Fruit fly (Drosophila melanogaster) whole organism, embryonic: ENCODE measurements around the gene Mlc-c.

Experiments used
- CG18764 ChIP-seq: fragments of 200-800 bp; sonication (Bioruptor generic); optimal IDR thresholded peaks from 3 replicates; lab custom pipeline; 2016; ENCODE audit warnings: missing biosample characterization, missing genetic modification characterization
- CG7556 ChIP-seq: fragments of 200-800 bp; sonication (Bioruptor generic); optimal IDR thresholded peaks from 2 replicates; lab custom pipeline; 2017; ENCODE audit warnings: missing biosample characterization, mild to moderate bottlenecking, missing genetic modification characterization
- CTCF ChIP-seq: fragments of 200-800 bp; sonication (Bioruptor generic); optimal IDR thresholded peaks from 2 replicates; lab custom pipeline; 2017; ENCODE audit warnings: missing biosample characterization, mild to moderate bottlenecking, missing genetic modification characterization, moderate library complexity
- HmgZ ChIP-seq: fragments of 200-800 bp; sonication (Bioruptor generic); optimal IDR thresholded peaks from 2 replicates; lab custom pipeline; 2018; ENCODE audit warnings: missing biosample characterization, mild to moderate bottlenecking, missing genetic modification characterization
- Sin3A ChIP-seq: fragments of >200 bp; optimal IDR thresholded peaks from 2 replicates; lab custom pipeline; 2018
- bab2 ChIP-seq: fragments of 200-800 bp; sonication (Bioruptor generic); optimal IDR thresholded peaks from 2 replicates; lab custom pipeline; 2016; ENCODE audit warnings: missing biosample characterization, missing genetic modification characterization
- crc ChIP-seq: fragments of 200-800 bp; sonication (Bioruptor generic); optimal IDR thresholded peaks from 2 replicates; lab custom pipeline; 2016; ENCODE audit warnings: missing biosample characterization, missing genetic modification characterization
- crol ChIP-seq: fragments of 200-800 bp; sonication (Bioruptor generic); IDR thresholded peaks from 2 replicates; pipeline ENCODE4 v1.3.6; 2022; ENCODE audit warnings: missing biosample characterization, missing genetic modification characterization
- dysf ChIP-seq: fragments of 200-800 bp; sonication (Bioruptor generic); IDR thresholded peaks from 3 replicates; pipeline ENCODE4 v1.3.6; 2022; ENCODE audit warnings: missing biosample characterization, missing genetic modification characterization
- gem ChIP-seq: fragments of 200-800 bp; sonication (Bioruptor generic); optimal IDR thresholded peaks from 2 replicates; lab custom pipeline; 2019; ENCODE audit warnings: missing biosample characterization, mild to moderate bottlenecking, missing genetic modification characterization, moderate library complexity
- nom ChIP-seq: fragments of 200-800 bp; sonication (Bioruptor generic); optimal IDR thresholded peaks from 2 replicates; lab custom pipeline; 2017; ENCODE audit warnings: missing biosample characterization, missing genetic modification characterization, mild to moderate bottlenecking, moderate library complexity, missing genetic modification reagents
- pfk ChIP-seq: fragments of 200-800 bp; sonication (Bioruptor generic); optimal IDR thresholded peaks from 2 replicates; lab custom pipeline; 2018; ENCODE audit warnings: missing biosample characterization, mild to moderate bottlenecking, missing genetic modification characterization, moderate library complexity
- sim ChIP-seq: fragments of 200-800 bp; sonication (Bioruptor generic); IDR thresholded peaks from 2 replicates; pipeline ENCODE4 v1.3.6; 2022; ENCODE audit warnings: missing biosample characterization, missing genetic modification characterization
- usp ChIP-seq: fragments of >200 bp; optimal IDR thresholded peaks from 2 replicates; lab custom pipeline; 2017; ENCODE audit warnings: missing biosample characterization, missing genetic modification characterization

dm6 chrX:5606324-5606723 lies 16.0 kb downstream of the Mlc-c start:
- TF ChIP-seq nom (GFP tag; lab: Kevin White, UChicago) (no peak), dysf (GFP tag; lab: Robert Waterston, UW) (no peak), CG18764 (no peak), bab2 (GFP tag; lab: Kevin White, UChicago) (no peak), pfk (GFP tag; lab: Kevin White, UChicago) (no peak), CTCF (no peak), HmgZ (tag; lab: Kevin White, UChicago) (no peak), crol (GFP tag; lab: Robert Waterston, UW) (no peak), CG7556 (GFP tag; lab: Kevin White, UChicago) (no peak), gem (tag; lab: Kevin White, UChicago) (no peak), Sin3A (no peak), sim (GFP tag; lab: Robert Waterston, UW) (no peak), usp (GFP tag; lab: Kevin White, UChicago) (no peak), crc (GFP tag; lab: Kevin White, UChicago) (no peak)
